Worm (Caenorhabditis elegans) whole organism, L4 larva: ENCODE measurements around the gene glr-6.

ENCODE experiments used
- F37D6.2 ChIP-seq: sonication (generic microtip); optimal IDR thresholded peaks from 2 replicates; lab custom pipeline; 2016; ENCODE audit warnings: mild to moderate bottlenecking, missing genetic modification characterization, missing compliant biosample characterization
- T26A8.4 ChIP-seq: fragments of 200-800 bp; sonication (Bioruptor generic); IDR thresholded peaks from 2 replicates; pipeline ENCODE4 v1.3.6; 2022; ENCODE audit warnings: missing genetic modification characterization, missing compliant biosample characterization
- Y105C5A.15 ChIP-seq: fragments of 200-800 bp; sonication (Bioruptor generic); IDR thresholded peaks from 2 replicates; pipeline ENCODE4 v1.3.6; 2022; ENCODE audit warnings: missing genetic modification characterization, missing compliant biosample characterization
- Y5F2A.4 ChIP-seq: fragments of 200-800 bp; sonication (Bioruptor generic); optimal IDR thresholded peaks from 2 replicates; lab custom pipeline; 2018; ENCODE audit warnings: mild to moderate bottlenecking, missing genetic modification characterization, missing compliant biosample characterization
- ZK337.2 ChIP-seq: fragments of 200-800 bp; sonication (Bioruptor generic); IDR thresholded peaks from 2 replicates; pipeline ENCODE4 v1.3.6; 2022; ENCODE audit warnings: missing genetic modification reagents, missing genetic modification characterization, missing compliant biosample characterization
- ZK546.5 ChIP-seq, 2 experiments: sonication (generic microtip); optimal IDR thresholded peaks; 2 replicates each; lab custom pipeline; 2017; ENCODE audit warnings: missing biosample characterization in 2 of 2, missing genetic modification characterization in 2 of 2
- aha-1 ChIP-seq: fragments of 150-350 bp; peaks from one replicate; lab custom pipeline; 2014; ENCODE audit warnings: missing biosample characterization, missing genetic modification characterization
- ama-1 ChIP-seq: fragments of 150-350 bp; optimal IDR thresholded peaks from 2 replicates; lab custom pipeline; 2014; ENCODE audit warnings: inconsistent platforms, mixed read lengths
- arid-1 ChIP-seq: fragments of 200-800 bp; sonication (Bioruptor generic); conservative IDR thresholded peaks from 2 replicates; pipeline ENCODE4 v1.3.6; 2022; ENCODE audit warnings: missing genetic modification reagents, missing genetic modification characterization, missing compliant biosample characterization
- cey-2 ChIP-seq: sonication (generic microtip); optimal IDR thresholded peaks from 3 replicates; lab custom pipeline; 2017; ENCODE audit warnings: missing genetic modification characterization, mild to moderate bottlenecking, missing compliant biosample characterization, antibody characterized with exemption, borderline replicate concordance; ENCODE audit not compliant: insufficient read depth
- daf-12 ChIP-seq: fragments of 150-350 bp; optimal IDR thresholded peaks from 2 replicates; lab custom pipeline; 2014; ENCODE audit warnings: missing biosample characterization, missing genetic modification reagents, missing genetic modification characterization
- daf-16 ChIP-seq, 3 experiments: sonication (generic microtip); optimal IDR thresholded peaks; 2 replicates each; lab custom pipeline; 2016 to 2017; ENCODE audit warnings: missing genetic modification characterization in 3 of 3, missing genetic modification reagents in 3 of 3, mild to moderate bottlenecking in 2 of 3, missing compliant biosample characterization in 2 of 3, missing biosample characterization in 1 of 3, moderate library complexity in 1 of 3
- dpl-1 ChIP-seq: fragments of 150-350 bp; optimal IDR thresholded peaks from 2 replicates; lab custom pipeline; 2014; ENCODE audit warnings: missing biosample characterization, missing genetic modification reagents, missing genetic modification characterization
- dve-1 ChIP-seq: sonication (generic microtip); optimal IDR thresholded peaks from 2 replicates; lab custom pipeline; 2017; ENCODE audit warnings: antibody characterized with exemption, mild to moderate bottlenecking, missing genetic modification characterization, missing compliant biosample characterization; ENCODE audit not compliant: insufficient read depth
- egl-27 ChIP-seq: sonication (generic microtip); optimal IDR thresholded peaks from 3 replicates; lab custom pipeline; 2017; ENCODE audit warnings: missing biosample characterization, missing genetic modification reagents, missing genetic modification characterization
- egl-43 ChIP-seq: fragments of 200-800 bp; sonication (Bioruptor generic); IDR thresholded peaks from 2 replicates; pipeline ENCODE4 v1.3.6; 2022; ENCODE audit warnings: missing genetic modification reagents, missing genetic modification characterization, missing compliant biosample characterization
- fkh-10 ChIP-seq: fragments of 150-350 bp; optimal IDR thresholded peaks from 2 replicates; lab custom pipeline; 2014; ENCODE audit warnings: missing biosample characterization, missing genetic modification reagents, missing genetic modification characterization
- gei-8 ChIP-seq: fragments of 200-800 bp; sonication (Bioruptor generic); optimal IDR thresholded peaks from 2 replicates; lab custom pipeline; 2018; ENCODE audit warnings: mild to moderate bottlenecking, missing genetic modification characterization, missing compliant biosample characterization
- hif-1 ChIP-seq, 2 experiments: sonication (generic microtip); optimal IDR thresholded peaks; 2 replicates each; lab custom pipeline; 2016 to 2017; ENCODE audit warnings: missing compliant biosample characterization in 2 of 2, missing genetic modification characterization in 2 of 2, missing genetic modification reagents in 2 of 2, missing genotype in 2 of 2, mild to moderate bottlenecking in 1 of 2
- hlh-11 ChIP-seq: fragments of 200-800 bp; sonication (Bioruptor generic); optimal IDR thresholded peaks from 2 replicates; lab custom pipeline; 2018; ENCODE audit warnings: mild to moderate bottlenecking, missing genetic modification characterization, missing compliant biosample characterization
- hlh-30 ChIP-seq: sonication (generic microtip); optimal IDR thresholded peaks from 2 replicates; lab custom pipeline; 2017; ENCODE audit warnings: antibody characterized with exemption, mild to moderate bottlenecking, missing genetic modification characterization, missing compliant biosample characterization; ENCODE audit not compliant: insufficient read depth
- jun-1 ChIP-seq: fragments of 150-350 bp; optimal IDR thresholded peaks from 2 replicates; lab custom pipeline; 2014; ENCODE audit warnings: missing biosample characterization, missing genetic modification reagents, missing genetic modification characterization
- lin-15B ChIP-seq: fragments of 150-350 bp; sonication (generic microtip); optimal IDR thresholded peaks from 3 replicates; lab custom pipeline; 2014; ENCODE audit warnings: missing biosample characterization, missing genetic modification characterization
- lin-29 ChIP-seq: fragments of 200-800 bp; sonication (Bioruptor generic); IDR thresholded peaks from 2 replicates; pipeline ENCODE4 v1.3.6; 2022; ENCODE audit warnings: missing genetic modification reagents, missing genetic modification characterization, missing compliant biosample characterization
- lin-39 ChIP-seq: fragments of 150-350 bp; optimal IDR thresholded peaks from 2 replicates; lab custom pipeline; 2014; ENCODE audit warnings: missing biosample characterization, missing genetic modification reagents, missing genetic modification characterization
- madf-5 ChIP-seq, 2 experiments: fragments of 200-800 bp; sonication (Bioruptor generic); IDR thresholded peaks; 2 replicates each; pipeline ENCODE4 v1.3.6; 2022; ENCODE audit warnings: missing compliant biosample characterization in 2 of 2, missing genetic modification characterization in 2 of 2
- mdl-1 ChIP-seq, 2 experiments: fragments of 150-350 bp in 1 of 2; sonication (generic microtip) in 1 of 2; optimal IDR thresholded peaks; 2 replicates each; lab custom pipeline; 2014 to 2017; ENCODE audit warnings: missing biosample characterization in 2 of 2, missing genetic modification characterization in 2 of 2
- mdt-29 ChIP-seq: fragments of 200-800 bp; sonication (Bioruptor generic); IDR thresholded peaks from 2 replicates; pipeline ENCODE4 v1.3.6; 2022; ENCODE audit warnings: missing genetic modification reagents, missing genetic modification characterization, missing compliant biosample characterization
- mes-2 ChIP-seq: sonication (generic microtip); optimal IDR thresholded peaks from 2 replicates; lab custom pipeline; 2016; ENCODE audit warnings: missing genotype, mild to moderate bottlenecking, missing genetic modification characterization, missing compliant biosample characterization; ENCODE audit not compliant: poor library complexity, severe bottlenecking
- mxl-2 ChIP-seq: fragments of 200-800 bp; sonication (Bioruptor generic); conservative IDR thresholded peaks from 2 replicates; pipeline ENCODE4 v1.3.6; 2022; ENCODE audit warnings: missing genetic modification reagents, missing genetic modification characterization, missing compliant biosample characterization
- nhr-25 ChIP-seq: sonication (generic microtip); optimal IDR thresholded peaks from 2 replicates; lab custom pipeline; 2017; ENCODE audit warnings: missing genetic modification characterization, mild to moderate bottlenecking, missing compliant biosample characterization, antibody characterized with exemption, moderate library complexity, borderline replicate concordance; ENCODE audit not compliant: insufficient read depth
- nhr-28 ChIP-seq: fragments of 150-350 bp; optimal IDR thresholded peaks from 2 replicates; lab custom pipeline; 2014; ENCODE audit warnings: missing biosample characterization, missing genetic modification characterization
- nhr-77 ChIP-seq: fragments of 150-350 bp; optimal IDR thresholded peaks from 2 replicates; lab custom pipeline; 2014; ENCODE audit warnings: missing biosample characterization, missing genetic modification characterization
- pha-4 ChIP-seq, 2 experiments: fragments of 150-350 bp in 1 of 2; fragments of 200-800 bp in 1 of 2; sonication (Bioruptor generic) in 1 of 2; IDR thresholded peaks in 1 of 2; optimal IDR thresholded peaks in 1 of 2; 2 replicates each; pipeline versions ENCODE4 v1.3.6 to Lab custom; 2014 to 2022; ENCODE audit warnings: missing genetic modification characterization in 2 of 2, missing genetic modification reagents in 2 of 2, missing biosample characterization in 1 of 2, missing compliant biosample characterization in 1 of 2
- saeg-2 ChIP-seq: fragments of 200-800 bp; sonication (Bioruptor generic); IDR thresholded peaks from 2 replicates; pipeline ENCODE4 v1.3.6; 2022; ENCODE audit warnings: missing genetic modification reagents, missing genetic modification characterization, missing compliant biosample characterization
- set-16 ChIP-seq: fragments of 200-800 bp; sonication (Bioruptor generic); IDR thresholded peaks from 2 replicates; pipeline ENCODE4 v1.3.6; 2022; ENCODE audit warnings: missing genetic modification reagents, missing genetic modification characterization, missing compliant biosample characterization
- unc-130 ChIP-seq: sonication (generic microtip); optimal IDR thresholded peaks from 2 replicates; lab custom pipeline; 2016; ENCODE audit warnings: missing genetic modification reagents, missing genetic modification characterization, missing compliant biosample characterization
- vab-7 ChIP-seq: fragments of 200-800 bp; sonication (Bioruptor generic); IDR thresholded peaks from 2 replicates; pipeline ENCODE4 v1.3.6; 2022; ENCODE audit warnings: missing genetic modification reagents, missing genetic modification characterization, missing compliant biosample characterization
- zfp-2 ChIP-seq: sonication (generic microtip); optimal IDR thresholded peaks from 2 replicates; lab custom pipeline; 2016; ENCODE audit warnings: mild to moderate bottlenecking, missing genetic modification characterization, missing compliant biosample characterization
- zip-11 ChIP-seq: fragments of 200-800 bp; sonication (Bioruptor generic); IDR thresholded peaks from 2 replicates; pipeline ENCODE4 v1.3.6; 2022; ENCODE audit warnings: missing genetic modification characterization, missing compliant biosample characterization

Gene glr-6

DNA sequence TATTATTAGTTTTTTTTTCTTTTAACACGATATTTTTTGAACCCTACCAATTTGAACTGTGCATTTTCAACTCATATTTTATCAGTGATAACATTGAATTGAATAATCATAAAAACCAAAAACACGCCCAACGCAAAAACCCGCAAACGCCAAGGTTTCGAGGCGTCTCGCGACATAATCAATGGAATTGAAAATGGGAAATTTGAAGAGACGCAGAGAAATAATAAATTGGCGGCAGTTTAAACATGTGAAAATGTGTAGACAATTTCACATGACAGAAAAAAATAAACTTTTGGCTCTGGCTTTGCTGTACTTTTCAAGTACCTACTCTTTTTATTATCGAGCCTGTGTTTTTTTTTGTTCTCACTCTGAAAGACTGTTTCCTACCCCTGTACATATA is 35.7 kb downstream of the glr-6 start (continued):
- TF ChIP-seq madf-5 (GFP tag; IDR thresholded peaks at IDR 0.05; lab: Robert Waterston, UW) = no peak
- TF ChIP-seq gei-8 = no peak
- TF ChIP-seq, all 104 proteins: peak for 22

DNA sequence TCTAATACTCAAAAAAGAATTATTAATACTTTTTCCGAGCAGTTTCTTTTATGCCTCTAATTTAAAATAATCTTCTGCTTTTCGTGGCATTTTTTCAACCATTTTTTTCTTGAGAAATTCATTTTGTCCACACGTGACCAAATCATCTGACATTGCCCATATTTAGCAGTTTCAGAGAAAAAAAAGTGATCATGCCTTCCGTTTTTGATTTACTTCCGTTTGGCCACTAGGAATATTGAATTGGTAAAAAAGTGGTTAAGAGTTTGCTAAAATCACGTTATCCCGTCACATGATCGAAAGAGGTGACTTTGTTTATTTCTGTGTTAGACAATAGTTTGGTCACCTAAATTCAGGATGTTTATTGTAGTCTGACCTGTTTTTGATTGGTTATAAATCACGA is 36.1 kb downstream of the glr-6 start:
- TF ChIP-seq nhr-28 (tag; lab: Kevin White, UChicago) = no peak
- no peak for TF ChIP-seq ZK337.2
- TF ChIP-seq dve-1 (tag; lab: Kevin White, UChicago) = no peak
- no peak for TF ChIP-seq unc-130 (GFP tag; lab: Kevin White, UChicago)
- TF ChIP-seq nhr-25 (tag; lab: Kevin White, UChicago) = no peak
- peak; percentile 69 for TF ChIP-seq hlh-30 (tag; lab: Kevin White, UChicago)
- no peak for TF ChIP-seq mxl-2 (GFP tag; lab: Robert Waterston, UW)
- TF ChIP-seq cey-2 (tag; lab: Kevin White, UChicago) = no peak
- TF ChIP-seq mdt-29 = no peak
- peak in 1 of 2 experiments; percentile 35 for TF ChIP-seq hif-1 (tag; optimal IDR thresholded peaks at IDR 0.05; lab: Kevin White, UChicago)
- no peak for TF ChIP-seq arid-1
- TF ChIP-seq fkh-10 (GFP tag; lab: Kevin White, UChicago) = no peak
- peak; percentile 87 for TF ChIP-seq aha-1

DNA sequence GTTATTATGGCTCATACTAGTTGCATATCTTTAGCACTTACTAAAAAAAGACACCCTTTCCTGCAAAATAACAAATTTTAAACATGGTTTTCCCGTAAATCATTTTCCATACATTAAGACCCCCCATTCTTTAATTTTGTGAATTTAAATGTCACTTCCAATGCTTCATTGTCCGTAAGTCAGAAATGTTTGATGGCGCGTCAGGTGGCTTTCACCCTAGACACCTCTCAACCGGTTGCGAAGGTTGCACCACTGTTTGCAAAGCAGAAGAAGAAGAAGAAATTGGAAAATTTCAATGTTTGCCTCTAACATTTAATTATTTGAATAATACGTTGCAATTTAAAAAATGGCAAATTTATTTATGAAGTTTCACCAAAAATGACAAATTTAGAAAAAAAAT is 39.0 kb downstream of the glr-6 start:
- TF ChIP-seq saeg-2 (GFP tag; lab: Robert Waterston, UW) (no peak), mes-2 (tag; lab: Kevin White, UChicago) (no peak), egl-43 (GFP tag; lab: Robert Waterston, UW) (no peak), F37D6.2 (tag; lab: Kevin White, UChicago) (no peak), set-16 (GFP tag; lab: Robert Waterston, UW) (no peak), mdt-29 (no peak), Y105C5A.15 (no peak), zip-11 (no peak)

DNA sequence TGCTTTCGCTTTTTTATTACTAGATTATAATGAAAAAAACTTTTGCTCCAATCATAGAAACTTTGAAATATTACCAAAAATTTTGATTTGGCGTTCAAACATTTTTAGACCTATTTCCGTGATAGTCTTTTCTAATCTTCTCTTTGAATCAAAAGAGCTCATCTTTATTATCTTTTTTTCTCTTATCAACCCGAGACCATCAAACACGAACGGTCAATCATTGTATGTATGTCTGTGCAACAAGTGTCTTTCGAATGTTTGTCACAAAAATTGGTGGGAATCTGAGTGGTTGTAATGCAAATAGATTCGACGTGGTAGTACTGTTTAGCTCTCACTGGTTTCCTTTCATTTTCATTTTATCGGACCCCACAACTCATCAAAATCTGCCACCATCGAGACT is 40.7 kb downstream of the glr-6 start, which contains the start of gene M03A8.3:
Gene M03A8.3 (plus strand): TSS at position 278 of the 400 bp plus-strand sequence.
- TF ChIP-seq aha-1 = peak; percentile 71
- TF ChIP-seq hlh-11 (tag; lab: Kevin White, UChicago) = peak; percentile 19
- no peak for TF ChIP-seq zfp-2 (tag; lab: Kevin White, UChicago)
- no peak for TF ChIP-seq ZK546.5 (tag; optimal IDR thresholded peaks at IDR 0.05; lab: Kevin White, UChicago)

DNA sequence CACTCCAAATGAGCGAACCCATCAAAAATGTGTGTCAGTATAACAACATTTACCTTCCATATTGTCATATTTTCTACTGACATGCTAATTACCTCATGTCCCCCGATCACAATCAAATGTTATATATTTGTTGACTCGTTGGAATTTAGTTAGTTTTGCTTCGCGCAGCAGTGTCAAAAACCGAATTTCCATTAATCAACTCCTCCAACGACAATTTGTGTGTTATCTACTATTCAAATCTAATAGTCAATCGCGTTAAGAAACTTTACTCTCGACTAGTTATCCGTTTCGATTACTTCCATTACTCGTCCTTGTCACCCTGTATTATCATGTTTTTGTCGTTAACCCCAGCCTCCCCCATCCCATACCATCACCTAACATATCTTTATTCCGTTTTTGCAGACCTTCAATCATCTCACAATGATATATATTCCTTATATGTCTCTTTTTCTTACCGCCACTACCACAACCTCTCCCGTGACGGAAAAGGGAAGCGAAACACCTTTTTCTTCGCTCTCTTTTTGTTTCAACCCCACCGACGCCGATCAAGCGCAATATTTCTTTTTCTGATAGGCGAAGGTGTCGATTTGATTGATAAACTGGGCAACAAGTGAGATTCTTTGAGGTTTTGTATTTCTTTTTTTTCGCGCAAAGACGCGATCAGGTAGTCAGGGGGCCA is 44.5 kb downstream of the glr-6 start:
- TF ChIP-seq daf-12 = no peak
- no peak for TF ChIP-seq lin-39 (tag; lab: Kevin White, UChicago)
- no peak for TF ChIP-seq T26A8.4 (GFP tag; lab: Robert Waterston, UW)
- no peak for TF ChIP-seq ZK337.2
- no peak for TF ChIP-seq nhr-77 (tag; lab: Kevin White, UChicago)
- no peak for TF ChIP-seq jun-1
- peak; percentile 20 for TF ChIP-seq hlh-30 (tag; lab: Kevin White, UChicago)
- no peak for TF ChIP-seq ama-1 (lab: Kevin White, UChicago)
- no peak for TF ChIP-seq madf-5 (GFP tag; IDR thresholded peaks at IDR 0.05; lab: Robert Waterston, UW)
- no peak for TF ChIP-seq pha-4 (GFP tag; IDR thresholded peaks at IDR 0.05; lab: Robert Waterston, UW)
- TF ChIP-seq pha-4 (tag; optimal IDR thresholded peaks at IDR 0.05; lab: Kevin White, UChicago) = no peak
- TF ChIP-seq mes-2 (tag; lab: Kevin White, UChicago) = peak; percentile 26
- no peak for TF ChIP-seq vab-7
- no peak for TF ChIP-seq zip-11
- TF ChIP-seq dpl-1 = no peak
- TF ChIP-seq daf-16 (GFP tag; optimal IDR thresholded peaks at IDR 0.05; lab: Kevin White, UChicago) = no peak
- no peak for TF ChIP-seq daf-16 (tag; optimal IDR thresholded peaks at IDR 0.05; lab: Kevin White, UChicago)
- TF ChIP-seq nhr-28 (tag; lab: Kevin White, UChicago) = peak; percentile 20
- TF ChIP-seq Y5F2A.4 (GFP tag; lab: Kevin White, UChicago) = no peak
- TF ChIP-seq hlh-11 (tag; lab: Kevin White, UChicago) = peak; percentile 25
- TF ChIP-seq lin-29 (GFP tag; lab: Robert Waterston, UW) = no peak
- TF ChIP-seq mdl-1 (tag; optimal IDR thresholded peaks at IDR 0.05; lab: Kevin White, UChicago) = no peak
- TF ChIP-seq lin-15B (tag; lab: Kevin White, UChicago) = no peak
- TF ChIP-seq egl-27 (tag; lab: Kevin White, UChicago) = no peak
- no peak for TF ChIP-seq egl-43 (GFP tag; lab: Robert Waterston, UW)
